3 fruit fly cellular contexts compared by ENCODE assay signal in genomic region chr3R:29066285-29066684, dm6.
TF ChIP-seq lines count a peak whose summit lies in the region.

No protein-coding gene starts in this region.

- TF ChIP-seq CTCF in whole organism, embryonic (GFP tag; optimal IDR thresholded peaks at IDR 0.05; lab: Kevin White, UChicago) = no peak

TF ChIP-seq in whole organism, adult, 20 proteins besides CTCF, POLR2A, EP300 and RAD21:
- TF ChIP-seq bab1 (GFP tag; optimal IDR thresholded peaks at IDR 0.05; lab: Kevin White, UChicago) (no peak), toe (GFP tag; optimal IDR thresholded peaks at IDR 0.05; lab: Kevin White, UChicago) (no peak), CG5204 (GFP tag; optimal IDR thresholded peaks at IDR 0.05; lab: Kevin White, UChicago) (no peak), CG7101 (tag; optimal IDR thresholded peaks at IDR 0.05; lab: Kevin White, UChicago) (no peak), cic (GFP tag; optimal IDR thresholded peaks at IDR 0.05; lab: Kevin White, UChicago) (peak; percentile 69), Crg-1 (GFP tag; optimal IDR thresholded peaks at IDR 0.05; lab: Kevin White, UChicago) (peak; percentile 63), CG1620 (GFP tag; optimal IDR thresholded peaks at IDR 0.05; lab: Kevin White, UChicago) (no peak), CG14711 (tag; optimal IDR thresholded peaks at IDR 0.05; lab: Kevin White, UChicago) (no peak), ovo (GFP tag; optimal IDR thresholded peaks at IDR 0.05; lab: Kevin White, UChicago) (peak; percentile 65), cnc (optimal IDR thresholded peaks at IDR 0.05; lab: Kevin White, UChicago) (no peak), pad (GFP tag; optimal IDR thresholded peaks at IDR 0.05; lab: Kevin White, UChicago) (peak; percentile 7), Clk (GFP tag; optimal IDR thresholded peaks at IDR 0.05; lab: Kevin White, UChicago) (no peak), Hr96 (GFP tag; optimal IDR thresholded peaks at IDR 0.05; lab: Kevin White, UChicago) (no peak), CG7045 (GFP tag; optimal IDR thresholded peaks at IDR 0.05; lab: Kevin White, UChicago) (no peak), tj (GFP tag; optimal IDR thresholded peaks at IDR 0.05; lab: Kevin White, UChicago) (no peak), Mnt (GFP tag; optimal IDR thresholded peaks at IDR 0.05; lab: Kevin White, UChicago) (peak; percentile 32), CG12768 (GFP tag; optimal IDR thresholded peaks at IDR 0.05; lab: Kevin White, UChicago) (no peak), CG33017 (tag; optimal IDR thresholded peaks at IDR 0.05; lab: Kevin White, UChicago) (no peak), kay (GFP tag; lab: Kevin White, UChicago; ENCODE audit: borderline replicate concordance) (no peak), CG11617 (GFP tag; optimal IDR thresholded peaks at IDR 0.05; lab: Kevin White, UChicago) (no peak)

TF ChIP-seq in whole organism, embryonic, 481 proteins besides CTCF, POLR2A, EP300 and RAD21 (continues in another document):
- TF ChIP-seq dmrt99B (tag; optimal IDR thresholded peaks at IDR 0.05; lab: Kevin White, UChicago) = no peak
- no peak for TF ChIP-seq tup (GFP tag; optimal IDR thresholded peaks at IDR 0.05; lab: Kevin White, UChicago)
- TF ChIP-seq CG6272 (GFP tag; IDR thresholded peaks at IDR 0.05; lab: Robert Waterston, UW) = no peak
- TF ChIP-seq MTF-1 (GFP tag; optimal IDR thresholded peaks at IDR 0.05; lab: Kevin White, UChicago; ENCODE audit: borderline replicate concordance) = peak; percentile 22
- no peak for TF ChIP-seq CG3995 (GFP tag; optimal IDR thresholded peaks at IDR 0.05; lab: Kevin White, UChicago)
- peak; percentile 69 for TF ChIP-seq sens (GFP tag; lab: Kevin White, UChicago)
- no peak for TF ChIP-seq schlank (tag; optimal IDR thresholded peaks at IDR 0.05; lab: Kevin White, UChicago)
- TF ChIP-seq CG15514 (GFP tag; optimal IDR thresholded peaks at IDR 0.05; lab: Kevin White, UChicago) = peak; percentile 11
- peak; percentile 10 for TF ChIP-seq BEAF-32 (GFP tag; optimal IDR thresholded peaks at IDR 0.05; lab: Kevin White, UChicago)
- peak; percentile 9 for TF ChIP-seq caup (GFP tag; optimal IDR thresholded peaks at IDR 0.05; lab: Kevin White, UChicago; ENCODE audit: severe bottlenecking)
- TF ChIP-seq sd (tag; optimal IDR thresholded peaks at IDR 0.05; lab: Kevin White, UChicago) = peak; percentile 21
- TF ChIP-seq odd (GFP tag; optimal IDR thresholded peaks at IDR 0.05; lab: Kevin White, UChicago) = peak; percentile 41
- TF ChIP-seq CG8290 (GFP tag; optimal IDR thresholded peaks at IDR 0.05; lab: Kevin White, UChicago) = no peak
- peak in 1 of 2 experiments; percentile 45 for TF ChIP-seq CG8290 (tag; optimal IDR thresholded peaks at IDR 0.05; lab: Kevin White, UChicago)
- TF ChIP-seq CG1233 (GFP tag; optimal IDR thresholded peaks at IDR 0.05; lab: Kevin White, UChicago) = peak; percentile 27
- TF ChIP-seq Atf6 (GFP tag; IDR thresholded peaks at IDR 0.05; lab: Robert Waterston, UW) = peak; percentile 17; the same call in 1 of the 2 replicates
- no peak for TF ChIP-seq onecut (GFP tag; IDR thresholded peaks at IDR 0.05; lab: Robert Waterston, UW)
- TF ChIP-seq Med (GFP tag; lab: Kevin White, UChicago) = peak; percentile 81
- TF ChIP-seq bsh (GFP tag; optimal IDR thresholded peaks at IDR 0.05; lab: Kevin White, UChicago) = no peak
- peak; percentile 58 for TF ChIP-seq ATbp (GFP tag; optimal IDR thresholded peaks at IDR 0.05; lab: Kevin White, UChicago)
- TF ChIP-seq CG18599 (GFP tag; optimal IDR thresholded peaks at IDR 0.05; lab: Kevin White, UChicago) = peak; percentile 36
- TF ChIP-seq CG7745 (tag; optimal IDR thresholded peaks at IDR 0.05; lab: Kevin White, UChicago) = no peak
- peak in 1 of 2 experiments; percentile 2 for TF ChIP-seq insv (GFP tag; optimal IDR thresholded peaks at IDR 0.05; lab: Kevin White, UChicago)
- TF ChIP-seq nau (GFP tag; optimal IDR thresholded peaks at IDR 0.05; lab: Kevin White, UChicago) = no peak
- TF ChIP-seq CG9609 (GFP tag; optimal IDR thresholded peaks at IDR 0.05; lab: Kevin White, UChicago) = no peak
- peak; percentile 43 for TF ChIP-seq Fer1 (GFP tag; optimal IDR thresholded peaks at IDR 0.05; lab: Kevin White, UChicago)
- TF ChIP-seq ci (GFP tag; IDR thresholded peaks at IDR 0.05; lab: Robert Waterston, UW) = peak; percentile 21; the same call in 1 of the 3 replicates
- peak; percentile 4 for TF ChIP-seq CG34376 (GFP tag; optimal IDR thresholded peaks at IDR 0.05; lab: Kevin White, UChicago)
- TF ChIP-seq run (tag; optimal IDR thresholded peaks at IDR 0.05; lab: Kevin White, UChicago) = no peak
- peak; percentile 12 for TF ChIP-seq CG15479 (GFP tag; optimal IDR thresholded peaks at IDR 0.05; lab: Kevin White, UChicago)
- no peak for TF ChIP-seq hkb (optimal IDR thresholded peaks at IDR 0.05; lab: Kevin White, UChicago)
- 0 out of 2 replicates have a peak, but pooled peaks have one; percentile 23 for TF ChIP-seq hkb (GFP tag; IDR thresholded peaks at IDR 0.05; lab: Robert Waterston, UW)
- TF ChIP-seq fd102C (GFP tag; optimal IDR thresholded peaks at IDR 0.05; lab: Kevin White, UChicago) = peak; percentile 32
- peak in 1 of 2 experiments; percentile 62 for TF ChIP-seq Pdp1 (GFP tag; optimal IDR thresholded peaks at IDR 0.05; lab: Kevin White, UChicago)
- peak; percentile 61 for TF ChIP-seq wek (GFP tag; optimal IDR thresholded peaks at IDR 0.05; lab: Kevin White, UChicago)
- TF ChIP-seq CG1603 (tag; optimal IDR thresholded peaks at IDR 0.05; lab: Kevin White, UChicago) = peak; percentile 12
- peak; percentile 53 for TF ChIP-seq CG7987 (GFP tag; optimal IDR thresholded peaks at IDR 0.05; lab: Kevin White, UChicago)

TF ChIP-seq in whole organism, prepupa, 60 proteins besides CTCF, POLR2A, EP300 and RAD21:
- TF ChIP-seq Eip93F (GFP tag; optimal IDR thresholded peaks at IDR 0.05; lab: Kevin White, UChicago) = no peak
- peak; percentile 83 for TF ChIP-seq fkh (GFP tag; optimal IDR thresholded peaks at IDR 0.05; lab: Kevin White, UChicago)
